Worm (Caenorhabditis elegans): ENCODE results near the gene rbm-25.

The rbm-25 gene

ce11 chrV:12467755-12468154 lies 30.3 kb upstream of the rbm-25 start:
- no peak for TF ChIP-seq sma-3 (GFP tag; optimal IDR thresholded peaks at IDR 0.05)
- TF ChIP-seq skn-1 (tag; optimal IDR thresholded peaks at IDR 0.05): no peak
- peak; percentile 26 for TF ChIP-seq F13H6.1 (tag; optimal IDR thresholded peaks at IDR 0.05)
- peak; percentile 21 for TF ChIP-seq crh-2 (tag; optimal IDR thresholded peaks at IDR 0.05)
- peak; percentile 31 for TF ChIP-seq gmeb-1 (tag; optimal IDR thresholded peaks at IDR 0.05)
- TF ChIP-seq fos-1 (tag; optimal IDR thresholded peaks at IDR 0.05): peak; percentile 96
- peak; percentile 67 for TF ChIP-seq sma-9 (GFP tag; optimal IDR thresholded peaks at IDR 0.05)
- no peak for TF ChIP-seq sma-9 (tag; optimal IDR thresholded peaks at IDR 0.05)

DNA sequence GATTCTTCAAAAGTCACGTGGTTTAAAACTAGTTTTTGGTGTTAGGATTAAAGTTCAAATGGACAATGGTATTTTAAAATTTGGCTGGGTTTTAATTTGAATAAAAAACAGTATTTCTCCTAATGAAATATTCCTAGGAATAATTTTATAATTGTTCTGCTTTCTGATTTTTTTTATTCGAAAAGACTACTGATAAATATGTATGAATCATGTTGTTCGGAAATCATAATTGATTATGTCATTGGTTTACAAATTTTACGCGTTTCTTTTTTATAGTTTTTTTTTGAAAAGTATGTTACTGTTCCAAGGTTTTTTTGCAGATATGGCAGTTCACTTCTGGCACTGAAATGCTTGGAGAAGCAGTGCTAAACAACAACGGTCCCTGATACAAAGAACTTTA lies 29.6 kb upstream of the rbm-25 start, which contains the start of gene F28C1.3:
TSS of gene F28C1.3 (plus strand) at position 301 of the 400 bp plus-strand sequence.
- no peak for TF ChIP-seq nhr-6 (tag; optimal IDR thresholded peaks at IDR 0.05)
- TF ChIP-seq mbf-1 (tag; optimal IDR thresholded peaks at IDR 0.05): no peak
- TF ChIP-seq nhr-11 (tag; optimal IDR thresholded peaks at IDR 0.05): no peak
- no peak for TF ChIP-seq sem-4 (tag; optimal IDR thresholded peaks at IDR 0.05)
- TF ChIP-seq blmp-1 (tag; optimal IDR thresholded peaks at IDR 0.05; ENCODE audit: insufficient read depth): no peak
- no peak for TF ChIP-seq peb-1 (tag; optimal IDR thresholded peaks at IDR 0.05)
- TF ChIP-seq F13H6.1 (tag; optimal IDR thresholded peaks at IDR 0.05): no peak
- TF ChIP-seq nhr-129 (tag; optimal IDR thresholded peaks at IDR 0.05): no peak
- no peak for TF ChIP-seq nhr-237 (tag; optimal IDR thresholded peaks at IDR 0.05)
- TF ChIP-seq nhr-12 (tag; optimal IDR thresholded peaks at IDR 0.05): no peak
- no peak for TF ChIP-seq unc-62 (GFP tag; optimal IDR thresholded peaks at IDR 0.05)
- TF ChIP-seq sma-3 (GFP tag; optimal IDR thresholded peaks at IDR 0.05): no peak
- TF ChIP-seq snpc-4 (tag; optimal IDR thresholded peaks at IDR 0.05): no peak
- TF ChIP-seq lin-11 (tag; optimal IDR thresholded peaks at IDR 0.05): no peak
- TF ChIP-seq ZK546.5 (tag; optimal IDR thresholded peaks at IDR 0.05): no peak
- no peak for TF ChIP-seq Y55F3AM.14 (GFP tag; optimal IDR thresholded peaks at IDR 0.05)

DNA sequence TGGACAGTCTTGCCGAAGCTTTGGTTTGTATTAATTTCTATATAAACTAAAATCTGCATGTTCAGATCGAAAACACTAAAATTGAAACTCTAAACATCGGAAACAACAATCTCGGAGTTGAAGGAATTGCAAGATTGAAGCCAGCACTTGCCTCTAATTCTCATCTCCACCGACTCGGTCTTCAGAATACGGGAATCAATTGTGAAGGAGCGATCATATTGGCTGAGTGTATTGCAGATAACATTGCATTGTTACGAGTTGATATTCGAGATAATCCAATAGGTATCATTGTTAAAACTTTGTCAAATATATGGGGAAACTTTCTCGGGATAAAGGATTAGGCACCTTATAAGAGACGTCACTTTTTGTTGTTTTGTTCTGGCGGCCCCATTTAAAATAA lies 27.7 kb upstream of the rbm-25 start:
- no peak for TF ChIP-seq crh-2 (tag; optimal IDR thresholded peaks at IDR 0.05)
- no peak for TF ChIP-seq zag-1 (tag; optimal IDR thresholded peaks at IDR 0.05)
- no peak for TF ChIP-seq lin-39 (tag; optimal IDR thresholded peaks at IDR 0.05)
- TF ChIP-seq ZK546.5 (tag; optimal IDR thresholded peaks at IDR 0.05): no peak
- no peak for TF ChIP-seq sem-4 (tag; optimal IDR thresholded peaks at IDR 0.05)

DNA sequence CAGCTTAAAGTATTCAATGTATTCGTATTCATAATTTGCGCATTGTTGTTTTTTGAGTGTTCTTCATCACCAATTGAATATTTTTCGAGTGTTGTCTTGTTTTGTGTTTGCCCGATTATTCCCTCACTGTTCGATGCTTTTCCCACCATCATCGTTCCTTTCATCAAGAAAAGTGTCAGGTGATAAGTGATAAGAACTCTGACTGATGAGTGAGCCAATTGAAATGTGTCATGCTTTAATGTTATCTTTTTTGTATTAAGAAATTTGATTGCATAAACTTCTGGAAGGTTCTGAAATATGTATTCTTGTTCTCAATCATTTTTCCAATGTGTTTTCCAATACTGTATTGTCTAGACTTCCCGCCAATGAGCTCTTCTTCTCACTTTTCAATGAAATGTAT lies 22.7 kb upstream of the rbm-25 start:
- TF ChIP-seq crh-2 (tag; optimal IDR thresholded peaks at IDR 0.05) (peak; percentile 31), peb-1 (tag; optimal IDR thresholded peaks at IDR 0.05) (no peak), fos-1 (tag; optimal IDR thresholded peaks at IDR 0.05) (peak; percentile 95), gmeb-1 (tag; optimal IDR thresholded peaks at IDR 0.05) (peak; percentile 36), ztf-11 (tag; optimal IDR thresholded peaks at IDR 0.05) (no peak)

DNA sequence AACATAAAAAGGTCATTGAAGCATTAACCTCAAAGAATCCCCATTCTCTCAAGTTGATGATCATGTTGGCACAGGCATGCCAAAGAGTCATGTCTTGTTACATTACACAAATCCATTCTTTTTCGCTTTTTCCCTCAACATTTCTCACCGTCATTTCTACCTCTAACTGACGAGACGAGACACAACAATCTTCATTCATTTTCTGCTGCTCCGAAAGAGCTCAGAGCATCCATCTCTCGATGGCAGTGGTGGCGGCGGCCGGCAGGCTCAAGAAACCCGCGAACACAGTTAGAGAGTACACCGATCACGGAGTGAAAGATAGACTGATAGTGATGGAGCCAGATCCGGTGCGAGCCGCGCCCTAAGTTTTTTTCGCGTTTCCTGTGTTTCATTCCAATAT lies 20.9 kb upstream of the rbm-25 start:
- TF ChIP-seq blmp-1 (tag; optimal IDR thresholded peaks at IDR 0.05; ENCODE audit: insufficient read depth) (no peak), nhr-129 (tag; optimal IDR thresholded peaks at IDR 0.05) (peak; percentile 51), F13H6.1 (tag; optimal IDR thresholded peaks at IDR 0.05) (peak; percentile 51), unc-62 (GFP tag; optimal IDR thresholded peaks at IDR 0.05) (no peak), nhr-21 (tag; optimal IDR thresholded peaks at IDR 0.05) (no peak), C34F6.9 (tag; optimal IDR thresholded peaks at IDR 0.05) (peak; percentile 30)

DNA sequence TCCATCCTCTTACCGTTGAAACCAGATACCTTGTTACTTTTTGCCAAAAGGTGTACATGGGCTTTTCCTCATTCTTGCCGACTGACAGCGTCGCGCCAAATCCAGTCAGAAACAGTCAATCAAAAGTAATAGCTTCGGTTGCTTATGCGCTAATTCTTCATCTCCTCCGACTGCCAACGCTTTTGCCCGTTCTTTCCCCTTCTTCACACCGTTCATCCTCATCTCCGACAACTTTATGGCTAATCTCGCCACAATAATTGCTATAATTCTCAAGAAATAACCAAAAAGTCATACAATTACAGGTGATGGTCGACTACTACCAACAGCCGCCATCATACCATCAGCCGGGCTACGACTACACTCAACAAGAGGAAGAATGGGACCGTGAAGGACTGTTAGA lies 19.9 kb upstream of the rbm-25 start, which contains the start of gene atn-1:
TSS of gene atn-1 (plus strand) at position 301 of the 400 bp plus-strand sequence.
- TF ChIP-seq mbf-1 (tag; optimal IDR thresholded peaks at IDR 0.05) (no peak), nhr-77 (tag; optimal IDR thresholded peaks at IDR 0.05) (no peak), zag-1 (tag; optimal IDR thresholded peaks at IDR 0.05) (no peak), crh-2 (tag; optimal IDR thresholded peaks at IDR 0.05) (no peak), snpc-4 (tag; optimal IDR thresholded peaks at IDR 0.05) (no peak), R02D3.7 (tag; optimal IDR thresholded peaks at IDR 0.05) (no peak), sma-3 (GFP tag; optimal IDR thresholded peaks at IDR 0.05) (no peak), ZK546.5 (tag; optimal IDR thresholded peaks at IDR 0.05) (no peak), aly-2 (tag; optimal IDR thresholded peaks at IDR 0.05) (no peak), sma-9 (GFP tag; optimal IDR thresholded peaks at IDR 0.05) (no peak), sma-9 (tag; optimal IDR thresholded peaks at IDR 0.05) (no peak), lsy-2 (tag; optimal IDR thresholded peaks at IDR 0.05) (no peak), unc-62 (GFP tag; optimal IDR thresholded peaks at IDR 0.05) (no peak), alr-1 (tag; optimal IDR thresholded peaks at IDR 0.05) (no peak), nhr-12 (tag; optimal IDR thresholded peaks at IDR 0.05) (no peak), nhr-25 (tag; optimal IDR thresholded peaks at IDR 0.05) (no peak), C34F6.9 (tag; optimal IDR thresholded peaks at IDR 0.05) (no peak), gmeb-1 (tag; optimal IDR thresholded peaks at IDR 0.05) (no peak), sem-4 (tag; optimal IDR thresholded peaks at IDR 0.05) (no peak), ama-1 (optimal IDR thresholded peaks at IDR 0.05) (no peak), peb-1 (tag; optimal IDR thresholded peaks at IDR 0.05) (no peak)
